Fruit fly (Drosophila melanogaster): ENCODE results near the gene cort.

The cort gene

DNA sequence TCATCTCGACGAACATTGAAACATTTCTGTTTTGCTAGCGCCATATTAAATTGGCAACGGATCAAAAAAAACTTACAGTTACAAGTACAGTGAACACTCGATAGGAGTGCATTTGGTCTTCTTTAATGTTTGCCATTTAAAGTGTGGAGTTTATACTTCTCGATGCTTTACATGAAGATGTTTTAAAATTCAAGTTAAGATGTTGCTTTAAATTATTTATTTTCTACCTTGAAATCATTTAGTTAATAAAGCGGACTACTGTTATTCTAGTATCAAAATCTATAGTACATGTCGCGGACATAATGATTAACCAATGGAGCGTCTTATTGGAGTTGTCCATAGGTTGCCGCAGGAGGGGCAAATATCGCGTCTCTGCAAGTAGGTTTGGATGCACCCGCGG lies at the start of gene cort:
Gene cort (minus strand): TSS at position 101 of the 400 bp plus-strand sequence.
- TF ChIP-seq Eip93F (GFP tag; optimal IDR thresholded peaks at IDR 0.05), result no peak
- TF ChIP-seq CG11294 (GFP tag; IDR thresholded peaks at IDR 0.05), result no peak
- TF ChIP-seq CG6808 (GFP tag; optimal IDR thresholded peaks at IDR 0.05), result no peak
- no peak for TF ChIP-seq CG1621 (tag; optimal IDR thresholded peaks at IDR 0.05)
- no peak for TF ChIP-seq Sox14 (GFP tag; optimal IDR thresholded peaks at IDR 0.05)
- no peak for TF ChIP-seq CG10631 (GFP tag; optimal IDR thresholded peaks at IDR 0.05)

- TF ChIP-seq lz (GFP tag; optimal IDR thresholded peaks at IDR 0.05), result no peak
- TF ChIP-seq CG4318 (GFP tag; optimal IDR thresholded peaks at IDR 0.05), result no peak
- peak; percentile 66 for TF ChIP-seq svp (GFP tag)
Observed at dm6 chr2L:6723750-6724503, 47.5 kb upstream of the cort start, which contains the start of gene Liprin-alpha. Gene Liprin-alpha (plus strand): TSS chr2L:6723903.

DNA sequence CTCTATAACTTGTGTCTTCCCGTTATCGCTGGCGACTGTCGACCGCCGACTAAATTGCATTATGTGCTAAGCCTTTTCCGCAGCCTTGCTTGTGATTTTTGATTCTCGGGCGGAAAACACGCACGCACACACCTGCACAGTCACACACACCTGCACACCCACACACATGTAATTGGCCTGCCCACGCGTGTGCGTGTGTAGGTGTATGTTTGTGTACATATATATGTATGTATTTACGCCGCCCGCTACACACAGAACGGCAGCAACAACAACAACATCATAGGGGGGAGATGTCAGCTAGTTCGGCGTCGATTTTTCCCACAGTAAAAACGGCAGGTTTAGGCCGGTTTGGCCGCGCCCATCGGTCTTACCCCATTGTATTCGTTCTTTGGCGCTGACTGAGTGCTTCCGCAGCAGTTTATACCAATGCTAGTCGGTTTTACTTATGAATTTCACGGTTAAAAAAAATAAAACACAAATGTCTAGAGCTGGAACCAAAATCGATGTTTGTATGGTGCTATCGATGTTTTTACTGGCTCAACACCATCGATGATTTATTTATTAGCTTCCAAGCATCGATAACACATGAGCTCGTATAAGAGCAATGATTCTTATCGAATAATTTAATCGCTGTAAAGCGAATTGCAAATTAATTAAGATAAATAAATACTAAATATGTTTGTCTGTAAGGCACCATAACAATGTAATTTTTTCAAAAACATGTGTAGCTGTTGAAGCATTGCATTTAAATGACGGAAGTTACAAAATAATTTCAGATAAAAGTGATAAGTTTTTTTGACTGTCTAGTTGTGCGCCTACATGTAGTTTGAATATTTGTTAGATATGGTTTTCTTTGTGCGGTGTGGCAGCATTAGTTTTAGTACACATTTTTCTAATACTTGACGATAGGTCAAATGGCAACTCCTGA lies 46.7 kb upstream of the cort start, which contains the start of gene homer:
Gene homer (minus strand): TSS at position 538 of the 928 bp plus-strand sequence.
- TF ChIP-seq CG8632 (GFP tag; optimal IDR thresholded peaks at IDR 0.05) (no peak), fd85E (GFP tag; optimal IDR thresholded peaks at IDR 0.05) (no peak), lz (GFP tag; optimal IDR thresholded peaks at IDR 0.05) (no peak), eg (GFP tag; IDR thresholded peaks at IDR 0.05) (0 out of 3 replicates have a peak, but pooled peaks have one; percentile 11), dac (GFP tag; optimal IDR thresholded peaks at IDR 0.05) (no peak), Ets96B (tag; optimal IDR thresholded peaks at IDR 0.05) (no peak), ss (GFP tag; optimal IDR thresholded peaks at IDR 0.05) (no peak), CG6808 (GFP tag; optimal IDR thresholded peaks at IDR 0.05) (peak; percentile 4), CG8119 (GFP tag; IDR thresholded peaks at IDR 0.05) (no peak; the same call in 2 of the 3 replicates), Smox (GFP tag; optimal IDR thresholded peaks at IDR 0.05) (no peak), CG3919 (GFP tag; optimal IDR thresholded peaks at IDR 0.05) (no peak), fkh (GFP tag; optimal IDR thresholded peaks at IDR 0.05) (peak; percentile 91), Eip78C (GFP tag) (peak; percentile 77), CG11294 (GFP tag; IDR thresholded peaks at IDR 0.05) (no peak), Sox14 (GFP tag; optimal IDR thresholded peaks at IDR 0.05) (peak; percentile 12), svp (GFP tag) (peak; percentile 88), CG1621 (tag; optimal IDR thresholded peaks at IDR 0.05) (peak; percentile 71), CG4318 (GFP tag; optimal IDR thresholded peaks at IDR 0.05) (no peak), Hr4 (GFP tag; optimal IDR thresholded peaks at IDR 0.05) (peak; percentile 37), CG15336 (GFP tag; IDR thresholded peaks at IDR 0.05) (no peak), CG31627 (GFP tag; optimal IDR thresholded peaks at IDR 0.05) (peak; percentile 6), CG6854 (GFP tag; optimal IDR thresholded peaks at IDR 0.05) (peak; percentile 35), acj6 (GFP tag; optimal IDR thresholded peaks at IDR 0.05) (no peak), CG6792 (GFP tag; optimal IDR thresholded peaks at IDR 0.05) (no peak), fd59A (GFP tag; optimal IDR thresholded peaks at IDR 0.05) (no peak), cyc (GFP tag; optimal IDR thresholded peaks at IDR 0.05) (no peak), CG8319 (GFP tag; optimal IDR thresholded peaks at IDR 0.05) (no peak)

- TF ChIP-seq fd59A (GFP tag; optimal IDR thresholded peaks at IDR 0.05) (no peak), Hr38 (GFP tag; optimal IDR thresholded peaks at IDR 0.05) (no peak), CG10669 (GFP tag; optimal IDR thresholded peaks at IDR 0.05) (no peak), dac (GFP tag; optimal IDR thresholded peaks at IDR 0.05) (no peak), CG8632 (GFP tag; optimal IDR thresholded peaks at IDR 0.05) (no peak), spab (GFP tag; optimal IDR thresholded peaks at IDR 0.05) (no peak), vri (GFP tag; optimal IDR thresholded peaks at IDR 0.05) (no peak), CG6276 (GFP tag; optimal IDR thresholded peaks at IDR 0.05) (no peak), topi (GFP tag; optimal IDR thresholded peaks at IDR 0.05) (no peak), achi (GFP tag; optimal IDR thresholded peaks at IDR 0.05) (no peak), Met (GFP tag; optimal IDR thresholded peaks at IDR 0.05) (no peak), CG11294 (GFP tag; IDR thresholded peaks at IDR 0.05) (no peak), Sox102F (GFP tag; optimal IDR thresholded peaks at IDR 0.05) (no peak), Sox14 (GFP tag; optimal IDR thresholded peaks at IDR 0.05) (no peak), CG3919 (GFP tag; optimal IDR thresholded peaks at IDR 0.05) (no peak), ss (GFP tag; optimal IDR thresholded peaks at IDR 0.05) (no peak), salr (GFP tag; optimal IDR thresholded peaks at IDR 0.05) (no peak)
Observed at dm6 chr2L:6721710-6722109, 45.3 kb upstream of the cort start.
